Fruit fly (Drosophila melanogaster) whole organism, embryonic: ENCODE results near the gene CG34296.
A peak's percentile ranks its signal among the peaks of the same experiment; 100 is the strongest.

Experiments
- Bteb2 ChIP-seq: fragments of 200-800 bp; sonication (Bioruptor generic); optimal IDR thresholded peaks from 2 replicates; lab custom pipeline; 2016; ENCODE audit warnings: missing biosample characterization, missing genetic modification characterization
- CG10267 ChIP-seq: fragments of 200-800 bp; sonication (Bioruptor generic); optimal IDR thresholded peaks from 2 replicates; lab custom pipeline; 2018; ENCODE audit warnings: missing biosample characterization, mild to moderate bottlenecking, missing genetic modification characterization, moderate library complexity
- CG10979 ChIP-seq: fragments of 200-800 bp; sonication (Bioruptor generic); optimal IDR thresholded peaks from 2 replicates; lab custom pipeline; 2018; ENCODE audit warnings: missing biosample characterization, mild to moderate bottlenecking, missing genetic modification characterization, moderate library complexity
- CG11695 ChIP-seq: fragments of 200-800 bp; sonication (Bioruptor generic); IDR thresholded peaks from 3 replicates; pipeline ENCODE4 v1.3.6; 2022; ENCODE audit warnings: missing biosample characterization, missing genetic modification characterization
- CG12071 ChIP-seq: fragments of 200-800 bp; sonication (Bioruptor generic); optimal IDR thresholded peaks from 3 replicates; lab custom pipeline; 2018; ENCODE audit warnings: missing biosample characterization, mild to moderate bottlenecking, missing genetic modification characterization
- CG12391 ChIP-seq: fragments of 200-800 bp; sonication (Bioruptor generic); optimal IDR thresholded peaks from 3 replicates; lab custom pipeline; 2018; ENCODE audit warnings: missing biosample characterization, mild to moderate bottlenecking, missing genetic modification characterization, moderate library complexity
- CG14441 ChIP-seq: fragments of 200-800 bp; sonication (Bioruptor generic); IDR thresholded peaks from 2 replicates; pipeline ENCODE4 v1.3.6; 2022; ENCODE audit warnings: missing biosample characterization, missing genetic modification characterization
- CG14710 ChIP-seq: fragments of 200-800 bp; sonication (Bioruptor generic); optimal IDR thresholded peaks from 3 replicates; lab custom pipeline; 2019; ENCODE audit warnings: missing biosample characterization, mild to moderate bottlenecking, missing genetic modification characterization, moderate library complexity
- CG1792 ChIP-seq: fragments of 200-800 bp; sonication (Bioruptor generic); optimal IDR thresholded peaks from 2 replicates; lab custom pipeline; 2016; ENCODE audit warnings: missing biosample characterization, missing genetic modification characterization
- CG2120 ChIP-seq: fragments of 200-800 bp; sonication (Bioruptor generic); optimal IDR thresholded peaks from 3 replicates; lab custom pipeline; 2016; ENCODE audit warnings: missing biosample characterization, missing genetic modification characterization
- CG2678 ChIP-seq: fragments of 200-800 bp; sonication (Bioruptor generic); optimal IDR thresholded peaks from 3 replicates; lab custom pipeline; 2019; ENCODE audit warnings: missing biosample characterization, mild to moderate bottlenecking, missing genetic modification characterization, moderate library complexity
- CG30431 ChIP-seq: fragments of 200-800 bp; sonication (Bioruptor generic); optimal IDR thresholded peaks from 2 replicates; lab custom pipeline; 2017; ENCODE audit warnings: missing biosample characterization, missing genetic modification characterization
- CG32532 ChIP-seq: fragments of 200-800 bp; sonication (Bioruptor generic); IDR thresholded peaks from 2 replicates; pipeline ENCODE4 v1.3.6; 2022; ENCODE audit warnings: missing biosample characterization, missing genetic modification characterization
- CG6689 ChIP-seq: fragments of 200-800 bp; sonication (Bioruptor generic); IDR thresholded peaks from 2 replicates; pipeline ENCODE4 v1.3.6; 2022; ENCODE audit warnings: missing biosample characterization, missing genetic modification characterization
- CG6765 ChIP-seq: fragments of 200-800 bp; sonication (Bioruptor generic); optimal IDR thresholded peaks from 3 replicates; lab custom pipeline; 2017; ENCODE audit warnings: missing biosample characterization, mild to moderate bottlenecking, missing genetic modification characterization
- CG7839 ChIP-seq: fragments of 200-800 bp; sonication (Bioruptor generic); optimal IDR thresholded peaks from 3 replicates; lab custom pipeline; 2018; ENCODE audit warnings: missing biosample characterization, mild to moderate bottlenecking, missing genetic modification characterization, moderate library complexity
- CG7963 ChIP-seq: fragments of 200-800 bp; sonication (Bioruptor generic); IDR thresholded peaks from 3 replicates; pipeline ENCODE4 v1.3.6; 2022; ENCODE audit warnings: missing biosample characterization, missing genetic modification characterization; ENCODE audit not compliant: partially characterized antibody
- CG8281 ChIP-seq: fragments of 200-800 bp; sonication (Bioruptor generic); optimal IDR thresholded peaks from 2 replicates; lab custom pipeline; 2018; ENCODE audit warnings: missing biosample characterization, mild to moderate bottlenecking, missing genetic modification characterization, moderate library complexity
- CG8290 ChIP-seq, 3 experiments: fragments of 200-800 bp; sonication (Bioruptor generic); optimal IDR thresholded peaks; 2 replicates each; lab custom pipeline; 2016 to 2019; ENCODE audit warnings: missing biosample characterization in 3 of 3, missing genetic modification characterization in 3 of 3, mild to moderate bottlenecking in 2 of 3, moderate library complexity in 1 of 3
- CG8944 ChIP-seq: fragments of 200-800 bp; sonication (Bioruptor generic); optimal IDR thresholded peaks from 3 replicates; lab custom pipeline; 2016; ENCODE audit warnings: missing biosample characterization, missing genetic modification characterization
- Gug ChIP-seq: fragments of 200-800 bp; sonication (Bioruptor generic); IDR thresholded peaks from 4 replicates; pipeline ENCODE4 v1.3.6; 2022; ENCODE audit warnings: missing biosample characterization, missing genetic modification characterization
- HLH4C ChIP-seq: fragments of 200-800 bp; sonication (Bioruptor generic); IDR thresholded peaks from 3 replicates; pipeline ENCODE4 v1.3.6; 2022; ENCODE audit warnings: missing biosample characterization, missing genetic modification characterization; ENCODE audit not compliant: partially characterized antibody
- HLH54F ChIP-seq: fragments of 200-800 bp; sonication (Bioruptor generic); optimal IDR thresholded peaks from 3 replicates; lab custom pipeline; 2016; ENCODE audit warnings: missing biosample characterization, missing genetic modification characterization
- Hr51 ChIP-seq, 2 experiments: fragments of 200-800 bp; sonication (Bioruptor generic); optimal IDR thresholded peaks; 2 replicates in 1 of 2; 3 replicates in 1 of 2; lab custom pipeline; 2016 to 2018; ENCODE audit warnings: missing biosample characterization in 2 of 2, missing genetic modification characterization in 2 of 2, mild to moderate bottlenecking in 1 of 2, moderate library complexity in 1 of 2
- Mrtf ChIP-seq: fragments of 200-800 bp; sonication (Bioruptor generic); IDR thresholded peaks from 3 replicates; pipeline ENCODE4 v1.3.6; 2022; ENCODE audit warnings: missing biosample characterization, missing genetic modification characterization
- Oli ChIP-seq: fragments of 200-800 bp; sonication (Bioruptor generic); optimal IDR thresholded peaks from 2 replicates; lab custom pipeline; 2018; ENCODE audit warnings: missing biosample characterization, mild to moderate bottlenecking, missing genetic modification characterization, moderate library complexity
- PHDP ChIP-seq: fragments of 200-800 bp; sonication (Bioruptor generic); optimal IDR thresholded peaks from 3 replicates; lab custom pipeline; 2018; ENCODE audit warnings: missing biosample characterization, mild to moderate bottlenecking, missing genetic modification characterization, moderate library complexity
- Side ChIP-seq: fragments of 200-800 bp; sonication (Bioruptor generic); optimal IDR thresholded peaks from 2 replicates; lab custom pipeline; 2016; ENCODE audit warnings: missing biosample characterization, missing genetic modification characterization
- Xbp1 ChIP-seq: fragments of 200-800 bp; sonication (Bioruptor generic); optimal IDR thresholded peaks from 3 replicates; lab custom pipeline; 2016; ENCODE audit warnings: missing biosample characterization, mild to moderate bottlenecking, missing genetic modification characterization
- al ChIP-seq: fragments of 200-800 bp; sonication (Bioruptor generic); IDR thresholded peaks from 2 replicates; pipeline ENCODE4 v1.3.6; 2022; ENCODE audit warnings: missing biosample characterization, missing genetic modification characterization
- dysf ChIP-seq: fragments of 200-800 bp; sonication (Bioruptor generic); IDR thresholded peaks from 3 replicates; pipeline ENCODE4 v1.3.6; 2022; ENCODE audit warnings: missing biosample characterization, missing genetic modification characterization
- esg ChIP-seq: fragments of 200-800 bp; sonication (Bioruptor generic); conservative IDR thresholded peaks from 2 replicates; pipeline ENCODE4 v1.3.6; 2022; ENCODE audit warnings: missing biosample characterization, missing genetic modification characterization
- eyg ChIP-seq: fragments of 200-800 bp; sonication (Bioruptor generic); optimal IDR thresholded peaks from 3 replicates; lab custom pipeline; 2016; ENCODE audit warnings: missing biosample characterization, missing genetic modification characterization
- fu2 ChIP-seq: fragments of 200-800 bp; sonication (Bioruptor generic); optimal IDR thresholded peaks from 2 replicates; lab custom pipeline; 2016; ENCODE audit warnings: missing biosample characterization, missing genetic modification characterization
- grau ChIP-seq: fragments of 200-800 bp; optimal IDR thresholded peaks from 3 replicates; lab custom pipeline; 2019; ENCODE audit warnings: missing biosample characterization, mild to moderate bottlenecking, missing genetic modification characterization, moderate library complexity
- ind ChIP-seq: fragments of 200-800 bp; sonication (Bioruptor generic); optimal IDR thresholded peaks from 3 replicates; lab custom pipeline; 2016; ENCODE audit warnings: missing biosample characterization, missing genetic modification characterization
- insv ChIP-seq, 2 experiments: fragments of 200-800 bp; sonication (Bioruptor generic); optimal IDR thresholded peaks; 3 replicates each; lab custom pipeline; 2016 to 2018; ENCODE audit warnings: missing biosample characterization in 2 of 2, missing genetic modification characterization in 2 of 2
- jing ChIP-seq: fragments of 200-800 bp; sonication (Bioruptor generic); optimal IDR thresholded peaks from 2 replicates; lab custom pipeline; 2018; ENCODE audit warnings: missing biosample characterization, mild to moderate bottlenecking, missing genetic modification characterization
- p53 ChIP-seq: fragments of 200-800 bp; sonication (Bioruptor generic); optimal IDR thresholded peaks from 2 replicates; lab custom pipeline; 2016; ENCODE audit warnings: missing biosample characterization, missing genetic modification characterization
- pfk ChIP-seq: fragments of 200-800 bp; sonication (Bioruptor generic); optimal IDR thresholded peaks from 2 replicates; lab custom pipeline; 2018; ENCODE audit warnings: missing biosample characterization, mild to moderate bottlenecking, missing genetic modification characterization, moderate library complexity
- phol ChIP-seq: fragments of 200-800 bp; sonication (Bioruptor generic); optimal IDR thresholded peaks from 3 replicates; lab custom pipeline; 2018; ENCODE audit warnings: missing biosample characterization, mild to moderate bottlenecking, missing genetic modification characterization, moderate library complexity
- pum ChIP-seq: fragments of 200-800 bp; sonication (Bioruptor generic); optimal IDR thresholded peaks from 2 replicates; lab custom pipeline; 2016; ENCODE audit warnings: missing biosample characterization, missing genetic modification characterization
- sc ChIP-seq, 3 experiments: fragments of >200 bp in 2 of 3; fragments of 200-800 bp in 1 of 3; sonication (Bioruptor generic) in 1 of 3; optimal IDR thresholded peaks; 2 replicates in 2 of 3; 3 replicates in 1 of 3; lab custom pipeline; 2017; ENCODE audit warnings: mild to moderate bottlenecking in 1 of 3, missing biosample characterization in 1 of 3, missing genetic modification characterization in 1 of 3, missing genetic modification reagents in 1 of 3
- seq ChIP-seq: fragments of 200-800 bp; sonication (Bioruptor generic); IDR thresholded peaks from 2 replicates; pipeline ENCODE4 v1.3.6; 2022; ENCODE audit warnings: missing biosample characterization, missing genetic modification characterization
- sisA ChIP-seq: fragments of 200-800 bp; sonication (Bioruptor generic); IDR thresholded peaks from 2 replicates; pipeline ENCODE4 v1.3.6; 2022; ENCODE audit warnings: missing biosample characterization, missing genetic modification characterization
- ssp ChIP-seq: fragments of 200-800 bp; sonication (Bioruptor generic); IDR thresholded peaks from 2 replicates; pipeline ENCODE4 v1.3.6; 2022; ENCODE audit warnings: missing biosample characterization, missing genetic modification characterization
- tgo ChIP-seq: fragments of 200-800 bp; sonication (Bioruptor generic); IDR thresholded peaks from 3 replicates; pipeline ENCODE4 v1.3.6; 2022; ENCODE audit warnings: missing biosample characterization, missing genetic modification characterization
- trh ChIP-seq: fragments of 200-800 bp; sonication (Bioruptor generic); optimal IDR thresholded peaks from 2 replicates; lab custom pipeline; 2016; ENCODE audit warnings: missing biosample characterization, missing genetic modification characterization
- unpg ChIP-seq: fragments of 200-800 bp; sonication (Bioruptor generic); optimal IDR thresholded peaks from 3 replicates; lab custom pipeline; 2018; ENCODE audit warnings: missing biosample characterization, mild to moderate bottlenecking, missing genetic modification characterization, moderate library complexity

CG34296 gene

dm6 chr3R:29763154-29763553, 40.8 kb downstream of the CG34296 start (continued):
- TF ChIP-seq HLH4C (GFP tag; lab: Robert Waterston, UW) (no peak), sc (optimal IDR thresholded peaks at IDR 0.05; lab: Kevin White, UChicago) (no peak), sc (GFP tag; optimal IDR thresholded peaks at IDR 0.05; lab: Kevin White, UChicago) (peak; percentile 2), CG8281 (tag; lab: Kevin White, UChicago) (no peak), esg (peak; percentile 45), CG7963 (GFP tag; lab: Robert Waterston, UW) (no peak), fu2 (GFP tag; lab: Kevin White, UChicago) (no peak), CG12071 (GFP tag; lab: Kevin White, UChicago) (no peak), CG10979 (tag; lab: Kevin White, UChicago) (peak; percentile 23), Bteb2 (GFP tag; lab: Kevin White, UChicago) (peak; percentile 23), CG14710 (tag; lab: Kevin White, UChicago) (peak; percentile 23), pfk (no peak), Gug (GFP tag; lab: Robert Waterston, UW) (0 out of 4 replicates have a peak, but pooled peaks have one; percentile 27), CG1792 (GFP tag; lab: Kevin White, UChicago) (peak; percentile 38), CG8944 (GFP tag; lab: Kevin White, UChicago) (peak; percentile 24), trh (no peak), Mrtf (GFP tag; lab: Robert Waterston, UW) (0 out of 3 replicates have a peak, but pooled peaks have one; percentile 41), Hr51 (GFP tag; optimal IDR thresholded peaks at IDR 0.05; lab: Kevin White, UChicago) (peak in 1 of 2 experiments; percentile 28), ind (peak; percentile 51), insv (GFP tag; optimal IDR thresholded peaks at IDR 0.05; lab: Kevin White, UChicago) (no peak), CG6689 (0 out of 2 replicates have a peak, but pooled peaks have one; percentile 26), grau (tag; lab: Kevin White, UChicago) (peak; percentile 34), CG14441 (GFP tag; lab: Robert Waterston, UW) (0 out of 2 replicates have a peak, but pooled peaks have one; percentile 21), PHDP (tag; lab: Kevin White, UChicago) (peak; percentile 26), CG32532 (peak; percentile 50; the same call in 1 of the 2 replicates), phol (tag; lab: Kevin White, UChicago) (peak; percentile 45), dysf (GFP tag; lab: Robert Waterston, UW) (peak; percentile 47; the same call in 2 of the 3 replicates), p53 (GFP tag; lab: Kevin White, UChicago) (no peak), Side (GFP tag; lab: Kevin White, UChicago) (peak; percentile 22), CG2678 (tag; lab: Kevin White, UChicago) (peak; percentile 25), CG12391 (tag; lab: Kevin White, UChicago) (peak; percentile 13), pum (GFP tag; lab: Kevin White, UChicago) (peak; percentile 6), tgo (GFP tag; lab: Robert Waterston, UW) (peak; percentile 37; the same call in 1 of the 3 replicates), Oli (tag; lab: Kevin White, UChicago) (peak; percentile 19), seq (GFP tag; lab: Robert Waterston, UW) (no peak), CG8290 (GFP tag; optimal IDR thresholded peaks at IDR 0.05; lab: Kevin White, UChicago) (no peak), CG8290 (tag; optimal IDR thresholded peaks at IDR 0.05; lab: Kevin White, UChicago) (peak in 1 of 2 experiments; percentile 43), HLH54F (peak; percentile 21), CG2120 (GFP tag; lab: Kevin White, UChicago) (peak; percentile 2), CG11695 (0 out of 3 replicates have a peak, but pooled peaks have one; percentile 37), CG10267 (tag; lab: Kevin White, UChicago) (peak; percentile 12), ssp (GFP tag; lab: Robert Waterston, UW) (no peak), CG6765 (GFP tag; lab: Kevin White, UChicago) (no peak), jing (GFP tag; lab: Kevin White, UChicago) (no peak), al (GFP tag; lab: Robert Waterston, UW) (peak; percentile 16; the same call in 1 of the 2 replicates), Xbp1 (GFP tag; lab: Kevin White, UChicago) (peak; percentile 57), CG7839 (tag; lab: Kevin White, UChicago) (peak; percentile 35), eyg (no peak), CG30431 (GFP tag; lab: Kevin White, UChicago) (peak; percentile 15), unpg (GFP tag; lab: Kevin White, UChicago) (peak; percentile 44), sisA (peak; percentile 31; the same call in 1 of the 2 replicates)
